Worm (Caenorhabditis elegans): ENCODE measurements around the gene srh-104.

DNA sequence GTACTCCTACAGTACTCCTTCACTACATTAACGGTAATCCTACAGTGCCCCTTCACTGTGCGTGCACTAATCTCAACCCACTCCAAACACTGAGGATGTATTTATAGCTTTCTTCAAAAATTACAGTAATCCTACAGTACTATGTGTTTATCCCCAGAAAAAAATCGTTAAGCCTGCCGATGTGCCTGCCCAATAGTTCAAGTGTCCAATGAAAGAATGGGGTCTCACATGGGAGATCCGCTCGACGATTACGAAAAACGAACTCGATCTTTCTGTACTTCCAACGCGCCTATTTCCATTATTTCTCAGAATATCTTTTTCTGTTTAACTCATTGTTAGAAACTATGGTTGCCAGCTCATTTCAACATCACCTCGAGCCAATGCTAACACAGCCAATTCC, 14.2 kb upstream of the srh-104 start, which contains the start of gene nhr-218:
- no peak for TF ChIP-seq tbx-37 (GFP tag; conservative IDR thresholded peaks at IDR 0.05)
- no peak for TF ChIP-seq tra-4 (tag; optimal IDR thresholded peaks at IDR 0.05)
- no peak for TF ChIP-seq ceh-13 (GFP tag; optimal IDR thresholded peaks at IDR 0.05)
- TF ChIP-seq ama-1 (optimal IDR thresholded peaks at IDR 0.05) = no peak
- TF ChIP-seq sea-1 (GFP tag; conservative IDR thresholded peaks at IDR 0.05) = no peak
- no peak for TF ChIP-seq hmbx-1 (tag; optimal IDR thresholded peaks at IDR 0.05)

Data from whole organism, early embryonic.